Worm (Caenorhabditis elegans) whole organism, mixed stage, embryonic: Measurements from ENCODE around the gene alkb-1.
A peak's percentile ranks its signal among the peaks of the same experiment; 100 is the strongest.

ENCODE experiments used
- M03D4.4 ChIP-seq: sonication (generic microtip); optimal IDR thresholded peaks from 2 replicates; lab custom pipeline; 2017; ENCODE audit warnings: mild to moderate bottlenecking, missing genetic modification characterization, missing compliant biosample characterization
- blmp-1 ChIP-seq: fragments of 150-350 bp; optimal IDR thresholded peaks from 2 replicates; lab custom pipeline; 2014; ENCODE audit warnings: missing biosample characterization, missing genetic modification characterization
- ceh-39 ChIP-seq: fragments of 150-350 bp; optimal IDR thresholded peaks from 2 replicates; lab custom pipeline; 2014; ENCODE audit warnings: missing biosample characterization, missing genetic modification characterization
- ceh-43 ChIP-seq: fragments of 200-800 bp; sonication (Bioruptor generic); optimal IDR thresholded peaks from 2 replicates; lab custom pipeline; 2018; ENCODE audit warnings: mild to moderate bottlenecking, missing genetic modification characterization, moderate library complexity, missing compliant biosample characterization
- ces-1 ChIP-seq: fragments of 150-350 bp; optimal IDR thresholded peaks from 2 replicates; lab custom pipeline; 2014; ENCODE audit warnings: missing biosample characterization, missing genetic modification reagents, missing genetic modification characterization
- cnd-1 ChIP-seq: fragments of 200-800 bp; sonication (Bioruptor generic); optimal IDR thresholded peaks from 2 replicates; lab custom pipeline; 2018; ENCODE audit warnings: mild to moderate bottlenecking, missing genetic modification characterization, missing compliant biosample characterization
- drap-1 ChIP-seq: fragments of 200-800 bp; sonication (Bioruptor generic); optimal IDR thresholded peaks from 3 replicates; lab custom pipeline; 2018; ENCODE audit warnings: mild to moderate bottlenecking, missing genetic modification characterization, missing compliant biosample characterization
- elt-1 ChIP-seq: sonication (generic microtip); optimal IDR thresholded peaks from 2 replicates; lab custom pipeline; 2017; ENCODE audit warnings: missing genetic modification characterization, mild to moderate bottlenecking, missing compliant biosample characterization, antibody characterized with exemption, moderate library complexity, borderline replicate concordance; ENCODE audit not compliant: insufficient read depth
- elt-3 ChIP-seq: fragments of 150-350 bp; optimal IDR thresholded peaks from 2 replicates; lab custom pipeline; 2014; ENCODE audit warnings: missing biosample characterization, missing genetic modification characterization
- flh-1 ChIP-seq: fragments of 200-800 bp; sonication (Bioruptor generic); optimal IDR thresholded peaks from 2 replicates; lab custom pipeline; 2018; ENCODE audit warnings: mild to moderate bottlenecking, missing genetic modification characterization, moderate library complexity, missing compliant biosample characterization
- ham-2 ChIP-seq: fragments of 200-800 bp; sonication (Bioruptor generic); optimal IDR thresholded peaks from 2 replicates; lab custom pipeline; 2018; ENCODE audit warnings: mild to moderate bottlenecking, missing genetic modification characterization, missing compliant biosample characterization
- hlh-1 ChIP-seq: fragments of 150-350 bp; optimal IDR thresholded peaks from 2 replicates; lab custom pipeline; 2014; ENCODE audit warnings: missing biosample characterization, missing genetic modification reagents, missing genetic modification characterization
- lin-13 ChIP-seq: fragments of 150-350 bp; optimal IDR thresholded peaks from 2 replicates; lab custom pipeline; 2014; ENCODE audit warnings: missing biosample characterization, missing genetic modification characterization
- mab-5 ChIP-seq: fragments of 150-350 bp; optimal IDR thresholded peaks from 2 replicates; lab custom pipeline; 2014; ENCODE audit warnings: missing biosample characterization, missing genetic modification characterization
- mep-1 ChIP-seq: fragments of 150-350 bp; optimal IDR thresholded peaks from 2 replicates; lab custom pipeline; 2017; ENCODE audit warnings: missing biosample characterization, missing genetic modification reagents, missing genetic modification characterization, inconsistent platforms
- nhr-12 ChIP-seq: fragments of 150-350 bp; optimal IDR thresholded peaks from 2 replicates; lab custom pipeline; 2014; ENCODE audit warnings: missing biosample characterization, missing genetic modification characterization
- nhr-2 ChIP-seq: fragments of 150-350 bp; optimal IDR thresholded peaks from 2 replicates; lab custom pipeline; 2014; ENCODE audit warnings: missing biosample characterization, missing genetic modification characterization
- nhr-237 ChIP-seq: fragments of 150-350 bp; optimal IDR thresholded peaks from 2 replicates; lab custom pipeline; 2014; ENCODE audit warnings: missing biosample characterization, missing genetic modification characterization
- nhr-28 ChIP-seq: fragments of 150-350 bp; optimal IDR thresholded peaks from 2 replicates; lab custom pipeline; 2014; ENCODE audit warnings: missing biosample characterization, missing genetic modification characterization
- nhr-76 ChIP-seq: sonication (generic microtip); optimal IDR thresholded peaks from 2 replicates; lab custom pipeline; 2017; ENCODE audit warnings: missing biosample characterization, missing genetic modification characterization
- pha-4 ChIP-seq: fragments of 150-350 bp; optimal IDR thresholded peaks from 2 replicates; lab custom pipeline; 2018; ENCODE audit warnings: missing biosample characterization, missing genetic modification reagents, missing genetic modification characterization
- sem-2 ChIP-seq: fragments of 200-800 bp; sonication (Bioruptor generic); optimal IDR thresholded peaks from 2 replicates; lab custom pipeline; 2018; ENCODE audit warnings: mild to moderate bottlenecking, missing genetic modification characterization, missing compliant biosample characterization
- snpc-4 ChIP-seq: fragments of 150-350 bp; optimal IDR thresholded peaks from 2 replicates; lab custom pipeline; 2014; ENCODE audit warnings: missing biosample characterization, missing genetic modification characterization
- tbx-8 ChIP-seq: fragments of 200-800 bp; sonication (Bioruptor generic); optimal IDR thresholded peaks from 2 replicates; lab custom pipeline; 2018; ENCODE audit warnings: mild to moderate bottlenecking, missing genetic modification characterization, moderate library complexity, missing compliant biosample characterization
- unc-120 ChIP-seq: sonication (generic microtip); optimal IDR thresholded peaks from 2 replicates; lab custom pipeline; 2017; ENCODE audit warnings: missing genetic modification characterization, missing compliant biosample characterization; ENCODE audit not compliant: poor library complexity, severe bottlenecking
- unc-39 ChIP-seq: fragments of 150-350 bp; optimal IDR thresholded peaks from 2 replicates; lab custom pipeline; 2014; ENCODE audit warnings: missing biosample characterization, missing genetic modification characterization
- unc-62 ChIP-seq: fragments of 150-350 bp; optimal IDR thresholded peaks from 2 replicates; lab custom pipeline; 2014; ENCODE audit warnings: missing biosample characterization, missing genetic modification reagents, missing genetic modification characterization
- zip-8 ChIP-seq: fragments of 150-350 bp; optimal IDR thresholded peaks from 2 replicates; lab custom pipeline; 2014; ENCODE audit warnings: missing biosample characterization, missing genetic modification characterization
- ztf-11 ChIP-seq: fragments of 150-350 bp; optimal IDR thresholded peaks from 2 replicates; lab custom pipeline; 2014; ENCODE audit warnings: missing biosample characterization, missing genetic modification characterization

alkb-1 gene

ce11 chrII:1400105-1400504, 12.1 kb upstream of the alkb-1 start, which contains the start of gene F54D12.1:
Gene F54D12.1 (plus strand): TSS chrII:1400405.
- TF ChIP-seq ham-2 (GFP tag; lab: Kevin White, UChicago) (no peak), ztf-11 (no peak), cnd-1 (no peak), elt-3 (tag; lab: Kevin White, UChicago) (no peak), drap-1 (no peak), zip-8 (tag; lab: Kevin White, UChicago) (no peak), mab-5 (no peak), nhr-28 (tag; lab: Kevin White, UChicago) (no peak)

ce11 chrII:1401474-1401873, 10.7 kb upstream of the alkb-1 start, which contains the start of gene Y51H7C.8:
Gene Y51H7C.8 (plus strand): TSS chrII:1401774.
- no peak for TF ChIP-seq unc-62 (GFP tag; lab: Kevin White, UChicago)
- TF ChIP-seq tbx-8: no peak
- no peak for TF ChIP-seq lin-13 (tag; lab: Kevin White, UChicago)
- no peak for TF ChIP-seq drap-1
- no peak for TF ChIP-seq blmp-1 (tag; lab: Kevin White, UChicago)
- no peak for TF ChIP-seq flh-1 (GFP tag; lab: Kevin White, UChicago)
- no peak for TF ChIP-seq ces-1 (GFP tag; lab: Kevin White, UChicago)
- no peak for TF ChIP-seq hlh-1 (tag; lab: Kevin White, UChicago)
- no peak for TF ChIP-seq elt-1 (tag; lab: Kevin White, UChicago)
- no peak for TF ChIP-seq nhr-2 (tag; lab: Kevin White, UChicago)
- no peak for TF ChIP-seq unc-120 (tag; lab: Kevin White, UChicago)
- TF ChIP-seq ceh-43: no peak
- no peak for TF ChIP-seq nhr-237 (tag; lab: Kevin White, UChicago)
- TF ChIP-seq unc-39 (tag; lab: Kevin White, UChicago): no peak
- no peak for TF ChIP-seq mep-1 (tag; lab: Kevin White, UChicago)
- TF ChIP-seq ceh-39 (tag; lab: Kevin White, UChicago): no peak
- TF ChIP-seq elt-3 (tag; lab: Kevin White, UChicago): no peak
- no peak for TF ChIP-seq ham-2 (GFP tag; lab: Kevin White, UChicago)
- no peak for TF ChIP-seq zip-8 (tag; lab: Kevin White, UChicago)
- no peak for TF ChIP-seq nhr-12

ce11 chrII:1402167-1402619, 10.0 kb upstream of the alkb-1 start, which contains the start of gene Y51H7C.7:
Gene Y51H7C.7 (plus strand): TSS chrII:1402569.
- TF ChIP-seq nhr-237 (tag; lab: Kevin White, UChicago) (no peak), nhr-12 (no peak), M03D4.4 (tag; lab: Kevin White, UChicago) (no peak), blmp-1 (tag; lab: Kevin White, UChicago) (no peak), mep-1 (tag; lab: Kevin White, UChicago) (peak; percentile 50), ceh-43 (no peak), pha-4 (tag; lab: Kevin White, UChicago) (no peak), lin-13 (tag; lab: Kevin White, UChicago) (peak; percentile 44), ces-1 (GFP tag; lab: Kevin White, UChicago) (no peak)

- TF ChIP-seq pha-4 (tag; lab: Kevin White, UChicago): no peak
- no peak for TF ChIP-seq mep-1 (tag; lab: Kevin White, UChicago)
- no peak for TF ChIP-seq zip-8 (tag; lab: Kevin White, UChicago)
- no peak for TF ChIP-seq ham-2 (GFP tag; lab: Kevin White, UChicago)
- no peak for TF ChIP-seq blmp-1 (tag; lab: Kevin White, UChicago)
- TF ChIP-seq drap-1: no peak
- no peak for TF ChIP-seq nhr-12
- TF ChIP-seq ceh-43: no peak
- TF ChIP-seq nhr-76: no peak
- no peak for TF ChIP-seq flh-1 (GFP tag; lab: Kevin White, UChicago)
- TF ChIP-seq hlh-1 (tag; lab: Kevin White, UChicago): no peak
- no peak for TF ChIP-seq snpc-4 (tag; lab: Kevin White, UChicago)
- TF ChIP-seq, all 35 proteins: peak for 0
Observed at ce11 chrII:1403056-1403455, 9.2 kb upstream of the alkb-1 start, which contains the start of the genes Y51H7C.41 and cogc-4. Gene Y51H7C.41 (plus strand): TSS chrII:1403321. Gene cogc-4 (plus strand): TSS chrII:1403441.

- no peak for TF ChIP-seq M03D4.4 (tag; lab: Kevin White, UChicago)
- TF ChIP-seq nhr-28 (tag; lab: Kevin White, UChicago): no peak
- TF ChIP-seq sem-2: no peak
Observed at ce11 chrII:1411372-1411771, 837 bp upstream of the alkb-1 start, which contains the start of gene Y51H7C.9. Gene Y51H7C.9 (minus strand): TSS chrII:1411472.
